Worm (Caenorhabditis elegans) whole organism, late embryonic: ENCODE measurements around the gene srg-9.

Experiments
- C38D4.7 ChIP-seq: fragments of 200-800 bp; sonication (Bioruptor generic); optimal IDR thresholded peaks from 2 replicates; lab custom pipeline; 2018; ENCODE audit warnings: mild to moderate bottlenecking, missing genetic modification characterization, moderate library complexity, missing compliant biosample characterization
- ceh-19 ChIP-seq: fragments of 200-800 bp; sonication (Bioruptor generic); optimal IDR thresholded peaks from 2 replicates; lab custom pipeline; 2018; ENCODE audit warnings: mild to moderate bottlenecking, missing genetic modification characterization, missing compliant biosample characterization
- elt-2 ChIP-seq: sonication (generic microtip); optimal IDR thresholded peaks from 2 replicates; lab custom pipeline; 2016; ENCODE audit warnings: missing genetic modification reagents, missing genetic modification characterization, missing compliant biosample characterization
- eyg-1 ChIP-seq: sonication (generic microtip); optimal IDR thresholded peaks from 2 replicates; lab custom pipeline; 2016; ENCODE audit warnings: missing genotype, missing genetic modification characterization, missing compliant biosample characterization
- sox-4 ChIP-seq: sonication (generic microtip); optimal IDR thresholded peaks from 2 replicates; lab custom pipeline; 2017; ENCODE audit warnings: mild to moderate bottlenecking, missing genetic modification characterization, inconsistent platforms, missing compliant biosample characterization

- no peak for TF ChIP-seq elt-2 (tag; lab: Kevin White, UChicago)
- no peak for TF ChIP-seq eyg-1 (tag; lab: Kevin White, UChicago)
- TF ChIP-seq ceh-19 (GFP tag; lab: Kevin White, UChicago) = no peak
- TF ChIP-seq sox-4 = no peak
- no peak for TF ChIP-seq C38D4.7 (GFP tag; lab: Kevin White, UChicago)
These were observed 13.7 kb upstream of the srg-9 start, which contains the start of gene srg-3 for ce11 chrIII:6270277-6270676.
